Fruit fly (Drosophila melanogaster): ENCODE measurements around the gene CG5861.

Gene CG5861

dm6 chr2L:16277922-16278321 lies 29.2 kb downstream of the CG5861 start:
- no peak for TF ChIP-seq noc (tag; optimal IDR thresholded peaks at IDR 0.05)

- no peak for TF ChIP-seq noc (tag; optimal IDR thresholded peaks at IDR 0.05)
Observed at dm6 chr2L:16276820-16277219, 30.3 kb downstream of the CG5861 start.

- no peak for TF ChIP-seq noc (tag; optimal IDR thresholded peaks at IDR 0.05)
Observed at dm6 chr2L:16275809-16276178, 31.3 kb downstream of the CG5861 start.

dm6 chr2L:16275177-16275808 lies 31.8 kb downstream of the CG5861 start:
- TF ChIP-seq noc (tag; optimal IDR thresholded peaks at IDR 0.05): no peak

- no peak for TF ChIP-seq noc (tag; optimal IDR thresholded peaks at IDR 0.05)
Observed at dm6 chr2L:16274100-16274499, 33.0 kb downstream of the CG5861 start.

dm6 chr2L:16273439-16273838 lies 33.7 kb downstream of the CG5861 start:
- no peak for TF ChIP-seq noc (tag; optimal IDR thresholded peaks at IDR 0.05)

dm6 chr2L:16272730-16273129 lies 34.4 kb downstream of the CG5861 start:
- no peak for TF ChIP-seq noc (tag; optimal IDR thresholded peaks at IDR 0.05)

- no peak for TF ChIP-seq noc (tag; optimal IDR thresholded peaks at IDR 0.05)
Observed at dm6 chr2L:16271486-16271806, 35.7 kb downstream of the CG5861 start.

- TF ChIP-seq noc (tag; optimal IDR thresholded peaks at IDR 0.05): peak; percentile 92
Observed at dm6 chr2L:16270667-16271485, 36.2 kb downstream of the CG5861 start.

dm6 chr2L:16269232-16270134 lies 37.6 kb downstream of the CG5861 start:
- peak; percentile 73 for TF ChIP-seq noc (tag; optimal IDR thresholded peaks at IDR 0.05)

dm6 chr2L:16268869-16269231 lies 38.2 kb downstream of the CG5861 start:
- TF ChIP-seq noc (tag; optimal IDR thresholded peaks at IDR 0.05): no peak

- no peak for TF ChIP-seq noc (tag; optimal IDR thresholded peaks at IDR 0.05)
Observed at dm6 chr2L:16268107-16268539, 39.0 kb downstream of the CG5861 start.

dm6 chr2L:16267159-16268065 lies 39.7 kb downstream of the CG5861 start:
- no peak for TF ChIP-seq noc (tag; optimal IDR thresholded peaks at IDR 0.05)

- TF ChIP-seq noc (tag; optimal IDR thresholded peaks at IDR 0.05): no peak
Observed at dm6 chr2L:16263723-16264122, 43.4 kb downstream of the CG5861 start.

dm6 chr2L:16261576-16262217 lies 45.4 kb downstream of the CG5861 start, which contains the start of the genes twe and CG4935:
Gene twe (minus strand): TSS chr2L:16261877.
Gene CG4935 (plus strand): TSS chr2L:16262141.
- no peak for TF ChIP-seq noc (tag; optimal IDR thresholded peaks at IDR 0.05)
